Worm (Caenorhabditis elegans) whole organism, L4 larva: ENCODE data around the gene poml-1.
A peak's percentile ranks its signal among the peaks of the same experiment; 100 is the strongest.

Source experiments
- F44E2.7 ChIP-seq: fragments of 200-800 bp; sonication (Bioruptor generic); IDR thresholded peaks from 2 replicates; pipeline ENCODE4 v2.1.2; 2022; ENCODE audit warnings: missing genetic modification characterization, missing compliant biosample characterization
- F49E8.2 ChIP-seq: sonication (generic microtip); optimal IDR thresholded peaks from 2 replicates; lab custom pipeline; 2016; ENCODE audit warnings: missing compliant biosample characterization, mild to moderate bottlenecking, missing genetic modification characterization, borderline replicate concordance
- T26A8.4 ChIP-seq: fragments of 200-800 bp; sonication (Bioruptor generic); IDR thresholded peaks from 2 replicates; pipeline ENCODE4 v1.3.6; 2022; ENCODE audit warnings: missing genetic modification characterization, missing compliant biosample characterization
- ZK546.5 ChIP-seq, 2 experiments: sonication (generic microtip); optimal IDR thresholded peaks; 2 replicates each; lab custom pipeline; 2017; ENCODE audit warnings: missing biosample characterization in 2 of 2, missing genetic modification characterization in 2 of 2
- aly-2 ChIP-seq: sonication (generic microtip); optimal IDR thresholded peaks from 2 replicates; lab custom pipeline; 2018; ENCODE audit warnings: missing biosample characterization, missing genetic modification characterization
- ces-1 ChIP-seq: fragments of 150-350 bp; sonication (generic microtip); optimal IDR thresholded peaks from 4 replicates; lab custom pipeline; 2014; ENCODE audit warnings: missing biosample characterization, missing genetic modification reagents, missing genetic modification characterization
- dve-1 ChIP-seq: sonication (generic microtip); optimal IDR thresholded peaks from 2 replicates; lab custom pipeline; 2017; ENCODE audit warnings: antibody characterized with exemption, mild to moderate bottlenecking, missing genetic modification characterization, missing compliant biosample characterization; ENCODE audit not compliant: insufficient read depth
- lir-3 ChIP-seq: sonication (generic microtip); optimal IDR thresholded peaks from 2 replicates; lab custom pipeline; 2016; ENCODE audit warnings: mild to moderate bottlenecking, missing genetic modification characterization, missing compliant biosample characterization
- lsy-2 ChIP-seq, 2 experiments: fragments of 150-350 bp in 1 of 2; sonication (generic microtip) in 1 of 2; optimal IDR thresholded peaks; 2 replicates each; lab custom pipeline; 2014 to 2017; ENCODE audit warnings: missing biosample characterization in 2 of 2, missing genetic modification characterization in 2 of 2
- nhr-28 ChIP-seq: fragments of 150-350 bp; optimal IDR thresholded peaks from 2 replicates; lab custom pipeline; 2014; ENCODE audit warnings: missing biosample characterization, missing genetic modification characterization
- nhr-77 ChIP-seq: fragments of 150-350 bp; optimal IDR thresholded peaks from 2 replicates; lab custom pipeline; 2014; ENCODE audit warnings: missing biosample characterization, missing genetic modification characterization
- pha-4 ChIP-seq, 2 experiments: fragments of 150-350 bp in 1 of 2; fragments of 200-800 bp in 1 of 2; sonication (Bioruptor generic) in 1 of 2; IDR thresholded peaks in 1 of 2; optimal IDR thresholded peaks in 1 of 2; 2 replicates each; pipeline versions ENCODE4 v1.3.6 to Lab custom; 2014 to 2022; ENCODE audit warnings: missing genetic modification characterization in 2 of 2, missing genetic modification reagents in 2 of 2, missing biosample characterization in 1 of 2, missing compliant biosample characterization in 1 of 2
- sdz-12 ChIP-seq: fragments of 200-800 bp; sonication (Bioruptor generic); optimal IDR thresholded peaks from 2 replicates; lab custom pipeline; 2018; ENCODE audit warnings: mild to moderate bottlenecking, missing genetic modification characterization, missing compliant biosample characterization
- snpc-4 ChIP-seq: fragments of 150-350 bp; optimal IDR thresholded peaks from 2 replicates; lab custom pipeline; 2014; ENCODE audit warnings: missing biosample characterization, missing genetic modification characterization

ce11 chrX:13690333-13690732 is 32.4 kb downstream of the poml-1 start:
- no peak for TF ChIP-seq nhr-77 (tag; lab: Kevin White, UChicago)
- no peak for TF ChIP-seq ces-1 (GFP tag; lab: Kevin White, UChicago)
- TF ChIP-seq snpc-4 (tag; lab: Kevin White, UChicago), result peak; percentile 52
- no peak for TF ChIP-seq dve-1
- no peak for TF ChIP-seq sdz-12 (GFP tag; lab: Kevin White, UChicago)
- TF ChIP-seq T26A8.4 (GFP tag; lab: Robert Waterston, UW), result no peak; the same call in 1 of the 2 replicates
- no peak for TF ChIP-seq aly-2 (tag; lab: Kevin White, UChicago)
- no peak for TF ChIP-seq lsy-2 (tag; optimal IDR thresholded peaks at IDR 0.05; lab: Kevin White, UChicago)
- TF ChIP-seq F49E8.2 (tag; lab: Kevin White, UChicago), result no peak
- TF ChIP-seq lir-3 (tag; lab: Kevin White, UChicago), result no peak
- TF ChIP-seq F44E2.7 (GFP tag; lab: Robert Waterston, UW), result no peak
- no peak for TF ChIP-seq nhr-28 (tag; lab: Kevin White, UChicago)
- TF ChIP-seq ZK546.5 (tag; optimal IDR thresholded peaks at IDR 0.05; lab: Kevin White, UChicago), result no peak
- no peak for TF ChIP-seq pha-4 (GFP tag; IDR thresholded peaks at IDR 0.05; lab: Robert Waterston, UW)
- no peak for TF ChIP-seq pha-4 (tag; optimal IDR thresholded peaks at IDR 0.05; lab: Kevin White, UChicago)
